Fruit fly (Drosophila melanogaster) whole organism, wandering third instar larva: Measurements from ENCODE around the gene CSN8.

Source experiments
- CG32264 ChIP-seq: fragments of 200-800 bp; sonication (Bioruptor generic); optimal IDR thresholded peaks from 2 replicates; lab custom pipeline; 2016; ENCODE audit warnings: missing biosample characterization, missing genetic modification characterization
- CG9705 ChIP-seq: fragments of 200-800 bp; sonication (Bioruptor generic); optimal IDR thresholded peaks from 2 replicates; lab custom pipeline; 2018; ENCODE audit warnings: missing biosample characterization, mild to moderate bottlenecking, missing genetic modification characterization
- CrebA ChIP-seq: fragments of 200-800 bp; sonication (Bioruptor generic); optimal IDR thresholded peaks from 2 replicates; lab custom pipeline; 2016; ENCODE audit warnings: missing biosample characterization, mild to moderate bottlenecking, missing genetic modification characterization, borderline replicate concordance
- Dfd ChIP-seq: fragments of >200 bp; optimal IDR thresholded peaks from 2 replicates; lab custom pipeline; 2017; ENCODE audit warnings: missing biosample characterization, missing genetic modification characterization
- Dif ChIP-seq: fragments of 200-275, 200-300 bp; sonication (Bioruptor generic); optimal IDR thresholded peaks from 2 replicates; lab custom pipeline; 2018; ENCODE audit warnings: missing biosample characterization, missing genetic modification characterization; ENCODE audit not compliant: partially characterized antibody
- GATAd ChIP-seq: sonication (Bioruptor generic); optimal IDR thresholded peaks from 2 replicates; lab custom pipeline; 2016; ENCODE audit warnings: missing biosample characterization, missing genetic modification characterization
- HLH106 ChIP-seq: fragments of 200-800 bp; optimal IDR thresholded peaks from 3 replicates; lab custom pipeline; 2019; ENCODE audit warnings: missing biosample characterization, mild to moderate bottlenecking, missing genetic modification characterization, moderate library complexity
- Hnf4 ChIP-seq: fragments of 200-800 bp; sonication (Bioruptor generic); optimal IDR thresholded peaks from 2 replicates; lab custom pipeline; 2016; ENCODE audit warnings: missing biosample characterization, mild to moderate bottlenecking, missing genetic modification characterization
- Hr78 ChIP-seq: fragments of >200 bp; optimal IDR thresholded peaks from 2 replicates; lab custom pipeline; 2017; ENCODE audit warnings: missing biosample characterization, missing genetic modification characterization
- Hr83 ChIP-seq: fragments of 200-300 bp; sonication (Bioruptor generic); optimal IDR thresholded peaks from 2 replicates; lab custom pipeline; 2016; ENCODE audit warnings: missing biosample characterization, mild to moderate bottlenecking, missing genetic modification characterization, moderate library complexity; ENCODE audit not compliant: poor library complexity, severe bottlenecking
- Jra ChIP-seq: sonication (Bioruptor generic); optimal IDR thresholded peaks from 2 replicates; lab custom pipeline; 2016; ENCODE audit warnings: missing biosample characterization, missing genetic modification characterization
- Mio ChIP-seq: sonication (Bioruptor generic); optimal IDR thresholded peaks from 2 replicates; lab custom pipeline; 2016; ENCODE audit warnings: missing biosample characterization, missing genetic modification characterization
- Myc ChIP-seq: fragments of >200 bp; optimal IDR thresholded peaks from 2 replicates; lab custom pipeline; 2017
- N ChIP-seq: fragments of >200 bp; optimal IDR thresholded peaks from 2 replicates; lab custom pipeline; 2018; ENCODE audit warnings: missing biosample characterization, missing external identifiers, missing genetic modification characterization
- OdsH ChIP-seq: fragments of 200-800 bp; sonication (Bioruptor generic); optimal IDR thresholded peaks from 2 replicates; lab custom pipeline; 2016; ENCODE audit warnings: missing biosample characterization, mild to moderate bottlenecking, missing genetic modification characterization
- Rel ChIP-seq, 2 experiments: fragments of 200-800 bp; sonication (Bioruptor generic) in 1 of 2; optimal IDR thresholded peaks; 2 replicates in 1 of 2; 3 replicates in 1 of 2; lab custom pipeline; 2016 to 2019; ENCODE audit warnings: mild to moderate bottlenecking in 2 of 2, missing biosample characterization in 2 of 2, missing genetic modification characterization in 2 of 2, moderate library complexity in 1 of 2
- Sp1 ChIP-seq: fragments of 200-800 bp; sonication (Bioruptor generic); optimal IDR thresholded peaks from 3 replicates; lab custom pipeline; 2019; ENCODE audit warnings: missing biosample characterization, mild to moderate bottlenecking, missing genetic modification characterization, moderate library complexity
- Vsx2 ChIP-seq: fragments of 200-300, 225-300 bp; sonication (Bioruptor generic); optimal IDR thresholded peaks from 2 replicates; lab custom pipeline; 2018; ENCODE audit warnings: missing biosample characterization, missing genetic modification characterization; ENCODE audit not compliant: partially characterized antibody
- br ChIP-seq: fragments of 200-800 bp; sonication (Bioruptor generic); optimal IDR thresholded peaks from 2 replicates; lab custom pipeline; 2016; ENCODE audit warnings: missing biosample characterization, missing genetic modification characterization
- brk ChIP-seq: fragments of 200-800 bp; sonication (Bioruptor generic); optimal IDR thresholded peaks from 2 replicates; lab custom pipeline; 2016; ENCODE audit warnings: missing biosample characterization, mild to moderate bottlenecking, missing genetic modification characterization
- dmrt93B ChIP-seq: fragments of 200-800 bp; sonication (Bioruptor generic); optimal IDR thresholded peaks from 2 replicates; lab custom pipeline; 2018; ENCODE audit warnings: missing biosample characterization, mild to moderate bottlenecking, missing genetic modification characterization
- dsf ChIP-seq: sonication (Bioruptor generic); optimal IDR thresholded peaks from 2 replicates; lab custom pipeline; 2016; ENCODE audit warnings: missing biosample characterization, missing genetic modification characterization, borderline replicate concordance
- ey ChIP-seq: fragments of 200-800 bp; sonication (Bioruptor generic); optimal IDR thresholded peaks from 2 replicates; lab custom pipeline; 2016; ENCODE audit warnings: missing biosample characterization, missing genetic modification characterization
- foxo ChIP-seq, 2 experiments: fragments of 200-800 bp; sonication (Bioruptor generic); optimal IDR thresholded peaks; 2 replicates in 1 of 2; 3 replicates in 1 of 2; lab custom pipeline; 2016 to 2017; ENCODE audit warnings: missing biosample characterization in 2 of 2, missing genetic modification characterization in 2 of 2
- fru ChIP-seq: fragments of 200-800 bp; sonication (Bioruptor generic); optimal IDR thresholded peaks from 3 replicates; lab custom pipeline; 2016; ENCODE audit warnings: missing biosample characterization, mild to moderate bottlenecking, missing genetic modification characterization
- h ChIP-seq: fragments of 200-800 bp; sonication (Bioruptor generic); optimal IDR thresholded peaks from 3 replicates; lab custom pipeline; 2016; ENCODE audit warnings: missing biosample characterization, mild to moderate bottlenecking, missing genetic modification characterization
- jim ChIP-seq: fragments of 175-275, 200-325 bp; sonication (Bioruptor generic); optimal IDR thresholded peaks from 2 replicates; lab custom pipeline; 2016; ENCODE audit warnings: missing biosample characterization, mild to moderate bottlenecking, missing genetic modification characterization
- lola ChIP-seq: fragments of >200 bp; optimal IDR thresholded peaks from 2 replicates; lab custom pipeline; 2017; ENCODE audit warnings: missing biosample characterization, missing genetic modification characterization
- pan ChIP-seq: fragments of >200 bp; optimal IDR thresholded peaks from 2 replicates; lab custom pipeline; 2017
- psq ChIP-seq: fragments of 200-800 bp; sonication (Bioruptor generic); optimal IDR thresholded peaks from 3 replicates; lab custom pipeline; 2017; ENCODE audit warnings: missing biosample characterization, mild to moderate bottlenecking, missing genetic modification characterization, moderate library complexity
- rgr ChIP-seq: fragments of 200-800 bp; sonication (Bioruptor generic); optimal IDR thresholded peaks from 3 replicates; lab custom pipeline; 2016; ENCODE audit warnings: missing biosample characterization, mild to moderate bottlenecking, missing genetic modification characterization
- sage ChIP-seq: fragments of 200-800 bp; sonication (Bioruptor generic); optimal IDR thresholded peaks from 2 replicates; lab custom pipeline; 2016; ENCODE audit warnings: missing biosample characterization, mild to moderate bottlenecking, missing genetic modification characterization
- sv ChIP-seq: fragments of 200-800 bp; sonication (Bioruptor generic); optimal IDR thresholded peaks from 3 replicates; lab custom pipeline; 2016; ENCODE audit warnings: missing biosample characterization, missing genetic modification characterization
- tai ChIP-seq: sonication (Bioruptor generic); optimal IDR thresholded peaks from 2 replicates; lab custom pipeline; 2016; ENCODE audit warnings: missing biosample characterization, missing genetic modification characterization
- usp ChIP-seq: fragments of >200 bp; optimal IDR thresholded peaks from 2 replicates; lab custom pipeline; 2017; ENCODE audit warnings: missing biosample characterization, missing genetic modification characterization
- woc ChIP-seq: sonication (Bioruptor generic); optimal IDR thresholded peaks from 2 replicates; lab custom pipeline; 2016; ENCODE audit warnings: missing biosample characterization, mild to moderate bottlenecking, missing genetic modification characterization

CSN8 gene

dm6 chr2L:8372248-8372647, 7.6 kb downstream of the CSN8 start:
- TF ChIP-seq CG32264 (GFP tag; lab: Kevin White, UChicago): no peak
- TF ChIP-seq Rel (GFP tag; optimal IDR thresholded peaks at IDR 0.05; lab: Kevin White, UChicago): no peak
- peak; percentile 27 for TF ChIP-seq Rel (tag; optimal IDR thresholded peaks at IDR 0.05; lab: Kevin White, UChicago)
- TF ChIP-seq, all 38 proteins: peak for 1

dm6 chr2L:8374235-8374634, 9.6 kb downstream of the CSN8 start, which contains the start of gene Wdr82:
Gene Wdr82, plus strand, starts transcription at chr2L:8374461.
- no peak for TF ChIP-seq N (GFP tag; lab: Kevin White, UChicago)
- TF ChIP-seq Hr83 (GFP tag; lab: Kevin White, UChicago): no peak
- no peak for TF ChIP-seq dsf (GFP tag; lab: Kevin White, UChicago)
- TF ChIP-seq Mio (GFP tag; lab: Kevin White, UChicago): no peak
- no peak for TF ChIP-seq CG32264 (GFP tag; lab: Kevin White, UChicago)
- TF ChIP-seq foxo (GFP tag; optimal IDR thresholded peaks at IDR 0.05; lab: Kevin White, UChicago): no peak
- no peak for TF ChIP-seq brk (GFP tag; lab: Kevin White, UChicago)
- no peak for TF ChIP-seq Myc (lab: Kevin White, UChicago)
- TF ChIP-seq ey (GFP tag; lab: Kevin White, UChicago): no peak
- no peak for TF ChIP-seq Hnf4 (GFP tag; lab: Kevin White, UChicago)
- TF ChIP-seq Dif (GFP tag; lab: Kevin White, UChicago): no peak
- no peak for TF ChIP-seq dmrt93B (GFP tag; lab: Kevin White, UChicago)
- no peak for TF ChIP-seq fru
- TF ChIP-seq tai (GFP tag; lab: Kevin White, UChicago): no peak
- no peak for TF ChIP-seq rgr (GFP tag; lab: Kevin White, UChicago)
- TF ChIP-seq br: no peak
- TF ChIP-seq CG9705: no peak
- no peak for TF ChIP-seq GATAd (GFP tag; lab: Kevin White, UChicago)
- TF ChIP-seq pan (lab: Kevin White, UChicago): no peak
- TF ChIP-seq CrebA (GFP tag; lab: Kevin White, UChicago): no peak

dm6 chr2L:8376717-8377116, 12.1 kb downstream of the CSN8 start, which contains the start of the genes CG13390 and CG17294:
Gene CG13390, minus strand, starts transcription at chr2L:8376797.
Gene CG17294, plus strand, starts transcription at chr2L:8377035.
- TF ChIP-seq usp (no peak), GATAd (GFP tag; lab: Kevin White, UChicago) (peak; percentile 95), brk (GFP tag; lab: Kevin White, UChicago) (peak; percentile 99), foxo (GFP tag; optimal IDR thresholded peaks at IDR 0.05; lab: Kevin White, UChicago) (peak; percentile 87 to 100), Dif (GFP tag; lab: Kevin White, UChicago) (no peak), Rel (GFP tag; optimal IDR thresholded peaks at IDR 0.05; lab: Kevin White, UChicago) (peak; percentile 97), Rel (tag; optimal IDR thresholded peaks at IDR 0.05; lab: Kevin White, UChicago) (peak; percentile 95), sv (GFP tag; lab: Kevin White, UChicago) (peak; percentile 98), psq (GFP tag; lab: Kevin White, UChicago) (peak; percentile 99), OdsH (GFP tag; lab: Kevin White, UChicago) (peak; percentile 99), HLH106 (tag; lab: Kevin White, UChicago) (peak; percentile 100), Hr83 (GFP tag; lab: Kevin White, UChicago) (peak; percentile 83), Hnf4 (GFP tag; lab: Kevin White, UChicago) (peak; percentile 99), Hr78 (no peak), tai (GFP tag; lab: Kevin White, UChicago) (no peak), h (GFP tag; lab: Kevin White, UChicago) (peak; percentile 100), lola (GFP tag; lab: Kevin White, UChicago) (no peak), CG32264 (GFP tag; lab: Kevin White, UChicago) (peak; percentile 95), pan (lab: Kevin White, UChicago) (no peak), Myc (lab: Kevin White, UChicago) (no peak), Jra (GFP tag; lab: Kevin White, UChicago) (peak; percentile 98), dmrt93B (GFP tag; lab: Kevin White, UChicago) (peak; percentile 99), Sp1 (GFP tag; lab: Kevin White, UChicago) (peak; percentile 100), br (peak; percentile 97), Mio (GFP tag; lab: Kevin White, UChicago) (peak; percentile 85), woc (GFP tag; lab: Kevin White, UChicago) (peak; percentile 95), rgr (GFP tag; lab: Kevin White, UChicago) (peak; percentile 100), CG9705 (peak; percentile 99), sage (GFP tag; lab: Kevin White, UChicago) (peak; percentile 98), CrebA (GFP tag; lab: Kevin White, UChicago) (no peak), ey (GFP tag; lab: Kevin White, UChicago) (peak; percentile 97), jim (GFP tag; lab: Kevin White, UChicago) (peak; percentile 89), fru (peak; percentile 99), Vsx2 (GFP tag; lab: Kevin White, UChicago) (no peak), Dfd (GFP tag; lab: Kevin White, UChicago) (no peak), dsf (GFP tag; lab: Kevin White, UChicago) (peak; percentile 96)
